Fruit fly (Drosophila melanogaster): ENCODE measurements around the gene Tssk.

Tssk gene

dm6 chr3R:18598391-18598790 lies at the start of gene Tssk:
Gene Tssk (plus strand): TSS chr3R:18598691.
- TF ChIP-seq Ets98B (GFP tag; IDR thresholded peaks at IDR 0.05) (no peak), CG9948 (tag; optimal IDR thresholded peaks at IDR 0.05) (no peak), Pif1A (GFP tag; optimal IDR thresholded peaks at IDR 0.05) (no peak), EcR (GFP tag; optimal IDR thresholded peaks at IDR 0.05) (no peak), CG10348 (GFP tag; IDR thresholded peaks at IDR 0.05) (no peak), CG32121 (GFP tag; IDR thresholded peaks at IDR 0.05) (no peak), CG8301 (tag; optimal IDR thresholded peaks at IDR 0.05) (no peak), CG14655 (GFP tag; optimal IDR thresholded peaks at IDR 0.05) (no peak), D1 (tag; optimal IDR thresholded peaks at IDR 0.05) (no peak), CG8159 (tag; optimal IDR thresholded peaks at IDR 0.05) (no peak), gl (tag; optimal IDR thresholded peaks at IDR 0.05) (no peak), CG13204 (GFP tag; optimal IDR thresholded peaks at IDR 0.05) (no peak)

dm6 chr3R:18548787-18549186 lies 49.7 kb upstream of the Tssk start:
- no peak for TF ChIP-seq CG8301 (tag; optimal IDR thresholded peaks at IDR 0.05)

dm6 chr3R:18559569-18559968 lies 38.9 kb upstream of the Tssk start, which contains the start of gene CG7691:
Gene CG7691 (plus strand): TSS chr3R:18559869.
- TF ChIP-seq Pif1A (GFP tag; optimal IDR thresholded peaks at IDR 0.05) (no peak), CG8301 (tag; optimal IDR thresholded peaks at IDR 0.05) (no peak), CG15710 (tag; optimal IDR thresholded peaks at IDR 0.05) (no peak), CG9948 (tag; optimal IDR thresholded peaks at IDR 0.05) (no peak), CG4496 (GFP tag; IDR thresholded peaks at IDR 0.05) (no peak), D1 (tag; optimal IDR thresholded peaks at IDR 0.05) (no peak), CG12605 (GFP tag; IDR thresholded peaks at IDR 0.05) (no peak), EcR (GFP tag; optimal IDR thresholded peaks at IDR 0.05) (no peak), gl (tag; optimal IDR thresholded peaks at IDR 0.05) (no peak), CG14655 (GFP tag; optimal IDR thresholded peaks at IDR 0.05) (no peak), CG34367 (tag; optimal IDR thresholded peaks at IDR 0.05) (no peak), CG8159 (tag; optimal IDR thresholded peaks at IDR 0.05) (no peak), fd96Ca (GFP tag; IDR thresholded peaks at IDR 0.05) (no peak)

DNA sequence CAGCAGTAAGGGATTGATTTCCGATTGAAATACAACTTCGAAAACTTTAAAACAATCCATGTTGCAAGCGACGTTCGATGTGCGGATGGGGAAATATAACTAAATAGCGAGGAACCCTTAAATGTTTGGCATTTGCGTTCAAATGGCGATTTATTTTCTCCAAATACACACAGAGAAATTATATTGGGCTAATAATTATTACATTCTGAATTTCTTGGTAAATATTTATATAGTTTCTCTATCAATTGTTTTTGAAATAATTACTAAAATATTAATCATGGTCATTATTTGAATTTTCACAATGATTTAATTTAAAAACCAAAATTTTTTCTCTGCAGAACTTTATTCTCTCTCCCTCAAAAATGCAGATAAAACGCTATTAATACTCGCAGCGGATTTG lies 33.4 kb upstream of the Tssk start, which contains the start of the genes CG43210 and hemo:
Gene CG43210 (minus strand): TSS at position 101 of the 400 bp plus-strand sequence.
Gene hemo (minus strand): TSS at position 101 of the 400 bp plus-strand sequence.
- TF ChIP-seq CG34367 (tag; optimal IDR thresholded peaks at IDR 0.05) (no peak), rn (GFP tag; IDR thresholded peaks at IDR 0.05) (no peak), Snoo (tag; optimal IDR thresholded peaks at IDR 0.05) (no peak), CG8159 (tag; optimal IDR thresholded peaks at IDR 0.05) (peak; percentile 31), fd96Ca (GFP tag; IDR thresholded peaks at IDR 0.05) (no peak), CG14655 (GFP tag; optimal IDR thresholded peaks at IDR 0.05) (peak; percentile 11), CG4496 (GFP tag; IDR thresholded peaks at IDR 0.05) (no peak)

- TF ChIP-seq CG15710 (tag; optimal IDR thresholded peaks at IDR 0.05), result no peak
- TF ChIP-seq Pif1A (GFP tag; optimal IDR thresholded peaks at IDR 0.05), result no peak
- TF ChIP-seq CG4496 (GFP tag; IDR thresholded peaks at IDR 0.05), result no peak
- no peak for TF ChIP-seq Pif1B (GFP tag; optimal IDR thresholded peaks at IDR 0.05)
- TF ChIP-seq gl (tag; optimal IDR thresholded peaks at IDR 0.05), result no peak
- no peak for TF ChIP-seq CG34367 (tag; optimal IDR thresholded peaks at IDR 0.05)
- no peak for TF ChIP-seq CG8159 (tag; optimal IDR thresholded peaks at IDR 0.05)
- TF ChIP-seq CG13204 (GFP tag; optimal IDR thresholded peaks at IDR 0.05), result no peak
Measured at dm6 chr3R:18572240-18572803, 26.2 kb upstream of the Tssk start.

- TF ChIP-seq CG17806 (tag; optimal IDR thresholded peaks at IDR 0.05), result no peak
- TF ChIP-seq fd96Ca (GFP tag; IDR thresholded peaks at IDR 0.05), result no peak
Measured at dm6 chr3R:18572845-18573490, 25.5 kb upstream of the Tssk start, which contains the start of the genes CG7694 and fray. Gene CG7694 (plus strand): TSS chr3R:18573091. Gene fray (plus strand): TSS chr3R:18573091.

dm6 chr3R:18573699-18574259 lies 24.7 kb upstream of the Tssk start:
- TF ChIP-seq Pif1A (GFP tag; optimal IDR thresholded peaks at IDR 0.05) (peak; percentile 95), D1 (tag; optimal IDR thresholded peaks at IDR 0.05) (peak; percentile 91), CG4496 (GFP tag; IDR thresholded peaks at IDR 0.05) (peak; percentile 89), Ets98B (GFP tag; IDR thresholded peaks at IDR 0.05) (peak; percentile 86), fd96Ca (GFP tag; IDR thresholded peaks at IDR 0.05) (peak; percentile 80; the same call in 2 of the 3 replicates), CG13204 (GFP tag; optimal IDR thresholded peaks at IDR 0.05) (peak; percentile 87), CG14655 (GFP tag; optimal IDR thresholded peaks at IDR 0.05) (peak; percentile 97), rn (GFP tag; IDR thresholded peaks at IDR 0.05) (peak; percentile 87), Pif1B (GFP tag; optimal IDR thresholded peaks at IDR 0.05) (peak; percentile 92), CG8159 (tag; optimal IDR thresholded peaks at IDR 0.05) (peak; percentile 96), CG10348 (GFP tag; IDR thresholded peaks at IDR 0.05) (peak; percentile 75), CG8301 (tag; optimal IDR thresholded peaks at IDR 0.05) (peak; percentile 96), CG34367 (tag; optimal IDR thresholded peaks at IDR 0.05) (peak; percentile 95), CG9948 (tag; optimal IDR thresholded peaks at IDR 0.05) (peak; percentile 96), CG12605 (GFP tag; IDR thresholded peaks at IDR 0.05) (peak; percentile 80), CG15710 (tag; optimal IDR thresholded peaks at IDR 0.05) (peak; percentile 97), EcR (GFP tag; optimal IDR thresholded peaks at IDR 0.05) (peak; percentile 82), gl (tag; optimal IDR thresholded peaks at IDR 0.05) (peak; percentile 85), CG17806 (tag; optimal IDR thresholded peaks at IDR 0.05) (peak; percentile 93), CG32121 (GFP tag; IDR thresholded peaks at IDR 0.05) (peak; percentile 94), Snoo (tag; optimal IDR thresholded peaks at IDR 0.05) (peak; percentile 93)

All from whole organism, pupa.